Worm (Caenorhabditis elegans): ENCODE data around the gene W08E12.6.

ce11 chrIV:3310662-3311219 lies 12.3 kb downstream of the W08E12.6 start:
- TF ChIP-seq ztf-23 (GFP tag; IDR thresholded peaks at IDR 0.05) (no peak), tab-1 (GFP tag; IDR thresholded peaks at IDR 0.05) (no peak), ref-1 (GFP tag; conservative IDR thresholded peaks at IDR 0.05) (no peak)
